Fruit fly (Drosophila melanogaster): ENCODE measurements around the gene CG15484.

The CG15484 gene

DNA sequence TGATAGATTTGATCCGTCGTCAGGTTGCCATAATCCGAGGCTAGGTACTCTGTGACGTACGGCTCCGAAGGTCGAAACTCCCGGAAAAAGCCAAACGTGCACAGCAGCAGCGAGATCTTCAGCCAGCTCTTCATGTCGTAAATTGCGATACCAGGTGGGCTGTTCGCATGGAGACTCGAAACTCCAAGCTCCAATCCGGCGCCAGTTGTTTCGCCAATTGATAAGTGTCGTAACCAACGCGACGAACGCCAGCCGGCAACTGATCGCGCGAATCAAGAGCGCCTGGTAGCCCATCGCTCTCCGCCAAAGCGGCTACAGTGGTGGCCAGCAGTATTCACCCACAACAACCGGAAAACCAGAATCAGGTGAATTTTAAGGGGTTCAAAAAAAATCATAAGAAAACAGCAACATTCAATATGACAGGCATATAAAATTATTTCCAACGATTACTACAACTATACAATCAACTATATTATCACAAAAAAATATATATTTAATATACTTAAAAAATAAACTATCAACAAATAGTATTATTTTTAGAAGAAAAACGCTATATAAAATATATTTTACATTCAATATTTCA, 7.0 kb downstream of the CG15484 start, which contains the start of gene CG17036 (continued):
- TF ChIP-seq nerfin-2 (GFP tag; IDR thresholded peaks at IDR 0.05; ENCODE audit: partially characterized antibody) (no peak), Nf-YA (GFP tag; IDR thresholded peaks at IDR 0.05) (no peak), CG9817 (tag; optimal IDR thresholded peaks at IDR 0.05) (no peak), Atf3 (GFP tag; optimal IDR thresholded peaks at IDR 0.05) (no peak), Lpt (GFP tag; optimal IDR thresholded peaks at IDR 0.05) (no peak), CG10431 (GFP tag; optimal IDR thresholded peaks at IDR 0.05) (no peak), CG9932 (GFP tag; IDR thresholded peaks at IDR 0.05) (peak; percentile 40; the same call in 1 of the 2 replicates), pan (optimal IDR thresholded peaks at IDR 0.05) (no peak), pan (GFP tag; optimal IDR thresholded peaks at IDR 0.05 in 1 of 2, IDR thresholded peaks at IDR 0.05 in 1 of 2) (peak in 1 of 2 experiments; percentile 28), CG14710 (tag; optimal IDR thresholded peaks at IDR 0.05) (no peak), tup (GFP tag; optimal IDR thresholded peaks at IDR 0.05) (no peak), sug (tag; optimal IDR thresholded peaks at IDR 0.05) (peak; percentile 18), Asciz (GFP tag; optimal IDR thresholded peaks at IDR 0.05) (no peak), Stat92E (GFP tag; optimal IDR thresholded peaks at IDR 0.05) (no peak), Dbx (GFP tag; IDR thresholded peaks at IDR 0.05) (peak; percentile 55; the same call in 1 of the 3 replicates), fru (optimal IDR thresholded peaks at IDR 0.05) (no peak), Oaz (GFP tag; IDR thresholded peaks at IDR 0.05) (no peak), bbx (GFP tag; IDR thresholded peaks at IDR 0.05; ENCODE audit: partially characterized antibody) (no peak), CG4328 (GFP tag; optimal IDR thresholded peaks at IDR 0.05) (peak; percentile 6), CG7839 (tag; optimal IDR thresholded peaks at IDR 0.05) (peak; percentile 58), CG11247 (GFP tag; IDR thresholded peaks at IDR 0.05) (no peak; the same call in 1 of the 2 replicates), CG30403 (GFP tag; optimal IDR thresholded peaks at IDR 0.05) (peak; percentile 16), CG18764 (GFP tag; optimal IDR thresholded peaks at IDR 0.05) (no peak), PHDP (tag; optimal IDR thresholded peaks at IDR 0.05) (no peak), ci (GFP tag; IDR thresholded peaks at IDR 0.05) (no peak), disco-r (GFP tag; optimal IDR thresholded peaks at IDR 0.05) (no peak), zfh2 (GFP tag; optimal IDR thresholded peaks at IDR 0.05) (no peak), twi (tag; optimal IDR thresholded peaks at IDR 0.05) (no peak), da (GFP tag; optimal IDR thresholded peaks at IDR 0.05) (no peak), Lim3 (GFP tag; IDR thresholded peaks at IDR 0.05) (no peak), kay (GFP tag; optimal IDR thresholded peaks at IDR 0.05) (no peak), CG1603 (tag; optimal IDR thresholded peaks at IDR 0.05) (no peak), Elba2 (GFP tag; optimal IDR thresholded peaks at IDR 0.05) (no peak), CG14860 (GFP tag; IDR thresholded peaks at IDR 0.05; ENCODE audit: partially characterized antibody) (no peak), CG12219 (GFP tag; optimal IDR thresholded peaks at IDR 0.05) (no peak), CG9797 (GFP tag; optimal IDR thresholded peaks at IDR 0.05) (no peak), Abd-B (GFP tag; optimal IDR thresholded peaks at IDR 0.05) (no peak), az2 (GFP tag; optimal IDR thresholded peaks at IDR 0.05) (no peak), h (optimal IDR thresholded peaks at IDR 0.05) (no peak), CG3065 (GFP tag; optimal IDR thresholded peaks at IDR 0.05) (no peak), kni (GFP tag; optimal IDR thresholded peaks at IDR 0.05) (no peak), aop (GFP tag; IDR thresholded peaks at IDR 0.05) (no peak), CG2875 (GFP tag; optimal IDR thresholded peaks at IDR 0.05) (no peak), CG14050 (GFP tag; IDR thresholded peaks at IDR 0.05) (no peak), CkIIα-i1 (GFP tag; IDR thresholded peaks at IDR 0.05) (no peak), CG16813 (GFP tag; IDR thresholded peaks at IDR 0.05; ENCODE audit: partially characterized antibody) (no peak), CG17568 (GFP tag; optimal IDR thresholded peaks at IDR 0.05) (no peak), Chrac-16 (GFP tag; optimal IDR thresholded peaks at IDR 0.05) (no peak), CG10959 (GFP tag; IDR thresholded peaks at IDR 0.05) (no peak), ato (GFP tag; IDR thresholded peaks at IDR 0.05; ENCODE audit: partially characterized antibody) (no peak), NC2α (GFP tag; optimal IDR thresholded peaks at IDR 0.05) (no peak)

Data from whole organism, embryonic.